Worm (Caenorhabditis elegans) whole organism, L3 larva: ENCODE results near the gene cpg-19.

Source experiments
- R02D3.7 ChIP-seq: fragments of 150-350 bp; optimal IDR thresholded peaks from 2 replicates; lab custom pipeline; 2014; ENCODE audit warnings: missing biosample characterization, missing genetic modification characterization
- ama-1 ChIP-seq: fragments of 150-350 bp; optimal IDR thresholded peaks from 2 replicates; lab custom pipeline; 2018
- ceh-28 ChIP-seq: fragments of 150-350 bp; optimal IDR thresholded peaks from 2 replicates; lab custom pipeline; 2014; ENCODE audit warnings: missing biosample characterization, missing genetic modification reagents, missing genetic modification characterization
- ceh-9 ChIP-seq: sonication (generic microtip); optimal IDR thresholded peaks from 2 replicates; lab custom pipeline; 2018; ENCODE audit warnings: missing biosample characterization, missing genetic modification characterization
- egl-27 ChIP-seq: sonication (generic microtip); optimal IDR thresholded peaks from 4 replicates; lab custom pipeline; 2017; ENCODE audit warnings: missing biosample characterization, missing genetic modification reagents, missing genetic modification characterization
- egl-5 ChIP-seq: fragments of 150-350 bp; optimal IDR thresholded peaks from 2 replicates; lab custom pipeline; 2017; ENCODE audit warnings: missing biosample characterization, missing genetic modification reagents, missing genetic modification characterization, inconsistent platforms
- elt-2 ChIP-seq: sonication (generic microtip); optimal IDR thresholded peaks from 2 replicates; lab custom pipeline; 2016; ENCODE audit warnings: missing genetic modification reagents, mild to moderate bottlenecking, missing genetic modification characterization, missing compliant biosample characterization
- elt-3 ChIP-seq, 3 experiments: fragments of 150-350 bp in 1 of 3; sonication (generic microtip) in 2 of 3; optimal IDR thresholded peaks; 2 replicates in 2 of 3; 4 replicates in 1 of 3; lab custom pipeline; 2014 to 2017; ENCODE audit warnings: missing biosample characterization in 3 of 3, missing genetic modification characterization in 3 of 3
- fkh-10 ChIP-seq: sonication (generic microtip); optimal IDR thresholded peaks from 2 replicates; lab custom pipeline; 2017; ENCODE audit warnings: missing biosample characterization, missing genetic modification reagents, missing genetic modification characterization
- fkh-2 ChIP-seq: fragments of 150-350 bp; optimal IDR thresholded peaks from 2 replicates; lab custom pipeline; 2014; ENCODE audit warnings: missing biosample characterization, missing genetic modification reagents, missing genetic modification characterization
- hmg-11 ChIP-seq: sonication (generic microtip); optimal IDR thresholded peaks from 2 replicates; lab custom pipeline; 2016; ENCODE audit warnings: missing genetic modification characterization, missing compliant biosample characterization
- lin-15B ChIP-seq: fragments of 150-350 bp; optimal IDR thresholded peaks from 2 replicates; lab custom pipeline; 2014; ENCODE audit warnings: missing biosample characterization, missing genetic modification characterization
- lin-39 ChIP-seq: fragments of 150-350 bp; optimal IDR thresholded peaks from 2 replicates; lab custom pipeline; 2018; ENCODE audit warnings: missing biosample characterization, missing genetic modification reagents, missing genetic modification characterization
- lsy-12 ChIP-seq: sonication (generic microtip); optimal IDR thresholded peaks from 2 replicates; lab custom pipeline; 2016; ENCODE audit warnings: mild to moderate bottlenecking, missing genetic modification characterization, missing compliant biosample characterization
- mdl-1 ChIP-seq: fragments of 150-350 bp; optimal IDR thresholded peaks from 2 replicates; lab custom pipeline; 2014; ENCODE audit warnings: missing biosample characterization, missing genetic modification characterization
- mml-1 ChIP-seq: fragments of 150-350 bp; sonication (generic microtip); optimal IDR thresholded peaks from 3 replicates; lab custom pipeline; 2014; ENCODE audit warnings: missing biosample characterization, missing genetic modification characterization
- nfya-1 ChIP-seq: sonication (generic microtip); optimal IDR thresholded peaks from 2 replicates; lab custom pipeline; 2017; ENCODE audit warnings: missing genetic modification characterization, mild to moderate bottlenecking, missing compliant biosample characterization, antibody characterized with exemption, moderate library complexity; ENCODE audit not compliant: insufficient read depth
- nhr-12 ChIP-seq: fragments of 150-350 bp; optimal IDR thresholded peaks from 2 replicates; lab custom pipeline; 2014; ENCODE audit warnings: missing biosample characterization, missing genetic modification characterization
- nhr-23 ChIP-seq: fragments of 150-350 bp; optimal IDR thresholded peaks from 2 replicates; lab custom pipeline; 2014; ENCODE audit warnings: missing biosample characterization, missing genetic modification reagents, missing genetic modification characterization
- nhr-25 ChIP-seq: sonication (generic microtip); optimal IDR thresholded peaks from 2 replicates; lab custom pipeline; 2017; ENCODE audit warnings: missing biosample characterization, missing genetic modification characterization
- nhr-28 ChIP-seq: fragments of 150-350 bp; optimal IDR thresholded peaks from 2 replicates; lab custom pipeline; 2014; ENCODE audit warnings: missing biosample characterization, missing genetic modification characterization
- nhr-43 ChIP-seq: sonication (generic microtip); optimal IDR thresholded peaks from 2 replicates; lab custom pipeline; 2016; ENCODE audit warnings: mild to moderate bottlenecking, missing genetic modification characterization, missing compliant biosample characterization; ENCODE audit not compliant: poor library complexity, severe bottlenecking
- nhr-76 ChIP-seq: fragments of 150-350 bp; sonication (generic microtip); optimal IDR thresholded peaks from 5 replicates; lab custom pipeline; 2014; ENCODE audit warnings: missing biosample characterization, missing genetic modification characterization
- nhr-77 ChIP-seq: fragments of 150-350 bp; optimal IDR thresholded peaks from 2 replicates; lab custom pipeline; 2014; ENCODE audit warnings: missing biosample characterization, missing genetic modification characterization
- pha-4 ChIP-seq: fragments of 150-350 bp; optimal IDR thresholded peaks from 2 replicates; lab custom pipeline; 2014; ENCODE audit warnings: missing biosample characterization, missing genetic modification reagents, missing genetic modification characterization
- pqm-1 ChIP-seq: fragments of 150-350 bp; optimal IDR thresholded peaks from 2 replicates; lab custom pipeline; 2017; ENCODE audit warnings: missing biosample characterization, missing genetic modification characterization, inconsistent platforms
- sea-2 ChIP-seq: fragments of 150-350 bp; sonication (generic microtip); optimal IDR thresholded peaks from 4 replicates; lab custom pipeline; 2014; ENCODE audit warnings: missing biosample characterization, missing genetic modification reagents, missing genetic modification characterization
- snpc-4 ChIP-seq: fragments of 150-350 bp; optimal IDR thresholded peaks from 2 replicates; lab custom pipeline; 2014; ENCODE audit warnings: missing biosample characterization, missing genetic modification characterization
- tbx-2 ChIP-seq: sonication (generic microtip); optimal IDR thresholded peaks from 2 replicates; lab custom pipeline; 2016; ENCODE audit warnings: mild to moderate bottlenecking, missing genetic modification characterization, missing compliant biosample characterization
- unc-39 ChIP-seq: sonication (generic microtip); optimal IDR thresholded peaks from 4 replicates; lab custom pipeline; 2017; ENCODE audit warnings: missing biosample characterization, missing genetic modification characterization
- unc-62 ChIP-seq: fragments of 150-350 bp; sonication (generic microtip); optimal IDR thresholded peaks from 4 replicates; lab custom pipeline; 2014; ENCODE audit warnings: missing biosample characterization, missing genetic modification reagents, missing genetic modification characterization
- zag-1 ChIP-seq: fragments of 150-350 bp; optimal IDR thresholded peaks from 2 replicates; lab custom pipeline; 2014; ENCODE audit warnings: missing biosample characterization, missing genetic modification characterization
- ztf-11 ChIP-seq: fragments of 150-350 bp; optimal IDR thresholded peaks from 2 replicates; lab custom pipeline; 2014; ENCODE audit warnings: missing biosample characterization, missing genetic modification characterization
- ztf-4 ChIP-seq: fragments of 150-350 bp; optimal IDR thresholded peaks from 2 replicates; lab custom pipeline; 2014; ENCODE audit warnings: missing biosample characterization, missing genetic modification characterization

Gene cpg-19

ce11 chrX:16618727-16619126, 2.9 kb upstream of the cpg-19 start:
- TF ChIP-seq hmg-11 (no peak), nhr-76 (no peak), fkh-10 (GFP tag; lab: Kevin White, UChicago) (no peak), ceh-9 (tag; lab: Kevin White, UChicago) (no peak), egl-5 (tag; lab: Kevin White, UChicago) (no peak), nfya-1 (tag; lab: Kevin White, UChicago) (no peak), pqm-1 (tag; lab: Kevin White, UChicago) (no peak), tbx-2 (no peak), pha-4 (tag; lab: Kevin White, UChicago) (no peak), lin-15B (no peak), unc-62 (GFP tag; lab: Kevin White, UChicago) (no peak), sea-2 (GFP tag; lab: Kevin White, UChicago) (no peak), nhr-12 (no peak), unc-39 (tag; lab: Kevin White, UChicago) (no peak), ztf-4 (tag; lab: Kevin White, UChicago) (no peak), snpc-4 (tag; lab: Kevin White, UChicago) (no peak)

- TF ChIP-seq nhr-76 (no peak), ama-1 (lab: Kevin White, UChicago) (no peak), nhr-23 (peak; percentile 26), mml-1 (no peak), nhr-25 (tag; lab: Kevin White, UChicago) (peak; percentile 21), lin-39 (tag; lab: Kevin White, UChicago) (no peak), nhr-77 (tag; lab: Kevin White, UChicago) (no peak), ceh-28 (no peak), egl-27 (tag; lab: Kevin White, UChicago) (no peak), hmg-11 (no peak), elt-3 (tag; optimal IDR thresholded peaks at IDR 0.05; lab: Kevin White, UChicago) (no peak), nhr-28 (no peak), fkh-2 (no peak), elt-2 (tag; lab: Kevin White, UChicago) (peak; percentile 39), nhr-43 (peak; percentile 72), egl-5 (tag; lab: Kevin White, UChicago) (no peak), unc-62 (GFP tag; lab: Kevin White, UChicago) (no peak), ztf-11 (tag; lab: Kevin White, UChicago) (no peak), nhr-12 (no peak), tbx-2 (no peak)
- TF ChIP-seq, all 47 proteins: peak for 4
Measured at ce11 chrX:16619158-16619557, 2.4 kb upstream of the cpg-19 start.

ce11 chrX:16623269-16623668, 1.7 kb downstream of the cpg-19 start:
- TF ChIP-seq sea-2 (GFP tag; lab: Kevin White, UChicago) (no peak), zag-1 (tag; lab: Kevin White, UChicago) (no peak), lsy-12 (tag; lab: Kevin White, UChicago) (no peak), R02D3.7 (tag; lab: Kevin White, UChicago) (no peak), nhr-77 (tag; lab: Kevin White, UChicago) (no peak)

ce11 chrX:16625078-16625808, 3.6 kb downstream of the cpg-19 start:
- TF ChIP-seq ztf-11 (tag; lab: Kevin White, UChicago) (no peak), nhr-43 (peak; percentile 12), mdl-1 (no peak), nhr-25 (tag; lab: Kevin White, UChicago) (peak; percentile 33)

ce11 chrX:16626817-16627216, 5.2 kb downstream of the cpg-19 start:
- peak; percentile 7 for TF ChIP-seq nhr-25 (tag; lab: Kevin White, UChicago)
- no peak for TF ChIP-seq elt-3 (tag; optimal IDR thresholded peaks at IDR 0.05; lab: Kevin White, UChicago)
- TF ChIP-seq lin-39 (tag; lab: Kevin White, UChicago), result peak; percentile 19
